Fruit fly (Drosophila melanogaster) S2 (cell line): ENCODE measurements around the gene CG15333.

Experiments
- CG8478 ChIP-seq: fragments of >200 bp; optimal IDR thresholded peaks from 2 replicates; lab custom pipeline; 2018
- CTCF ChIP-seq, 2 experiments: fragments of >200 bp; optimal IDR thresholded peaks; 2 replicates each; lab custom pipeline; 2018

DNA sequence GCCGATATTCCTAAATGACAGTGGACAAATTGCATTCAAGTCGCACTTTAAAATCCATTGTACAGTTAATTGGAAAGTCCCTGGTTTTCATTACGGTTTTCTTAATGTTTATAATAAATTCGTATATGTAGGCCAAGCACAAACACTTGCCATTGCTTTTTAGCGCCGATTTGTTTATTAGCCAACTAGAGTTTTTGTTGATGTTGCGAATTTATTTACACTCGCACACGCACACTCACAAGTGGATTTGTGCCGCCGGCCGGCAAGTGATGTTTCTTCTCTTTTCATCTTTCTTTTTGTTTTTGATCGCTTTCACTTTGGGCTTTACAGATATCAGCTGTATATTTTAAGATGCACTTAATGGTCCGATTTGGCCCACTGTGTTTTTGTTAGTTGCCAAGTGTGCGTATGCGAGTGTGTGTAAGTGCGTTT lies 36.2 kb upstream of the CG15333 start:
- no peak for TF ChIP-seq CTCF (optimal IDR thresholded peaks at IDR 0.05; lab: Kevin White, UChicago)
- TF ChIP-seq CG8478 (lab: Kevin White, UChicago), result no peak
